Fruit fly (Drosophila melanogaster) whole organism, wandering third instar larva: ENCODE data around the gene ZnT63C.

ENCODE experiments used
- Abd-B ChIP-seq: fragments of >200 bp; optimal IDR thresholded peaks from 2 replicates; lab custom pipeline; 2017; ENCODE audit warnings: missing biosample characterization, missing genetic modification characterization
- CG32264 ChIP-seq: fragments of 200-800 bp; sonication (Bioruptor generic); optimal IDR thresholded peaks from 2 replicates; lab custom pipeline; 2016; ENCODE audit warnings: missing biosample characterization, missing genetic modification characterization
- CG9705 ChIP-seq: fragments of 200-800 bp; sonication (Bioruptor generic); optimal IDR thresholded peaks from 2 replicates; lab custom pipeline; 2018; ENCODE audit warnings: missing biosample characterization, mild to moderate bottlenecking, missing genetic modification characterization
- CrebA ChIP-seq: fragments of 200-800 bp; sonication (Bioruptor generic); optimal IDR thresholded peaks from 2 replicates; lab custom pipeline; 2016; ENCODE audit warnings: missing biosample characterization, mild to moderate bottlenecking, missing genetic modification characterization, borderline replicate concordance
- Dfd ChIP-seq: fragments of >200 bp; optimal IDR thresholded peaks from 2 replicates; lab custom pipeline; 2017; ENCODE audit warnings: missing biosample characterization, missing genetic modification characterization
- Dif ChIP-seq: fragments of 200-275, 200-300 bp; sonication (Bioruptor generic); optimal IDR thresholded peaks from 2 replicates; lab custom pipeline; 2018; ENCODE audit warnings: missing biosample characterization, missing genetic modification characterization; ENCODE audit not compliant: partially characterized antibody
- GATAd ChIP-seq: sonication (Bioruptor generic); optimal IDR thresholded peaks from 2 replicates; lab custom pipeline; 2016; ENCODE audit warnings: missing biosample characterization, missing genetic modification characterization
- HLH106 ChIP-seq: fragments of 200-800 bp; optimal IDR thresholded peaks from 3 replicates; lab custom pipeline; 2019; ENCODE audit warnings: missing biosample characterization, mild to moderate bottlenecking, missing genetic modification characterization, moderate library complexity
- Hnf4 ChIP-seq: fragments of 200-800 bp; sonication (Bioruptor generic); optimal IDR thresholded peaks from 2 replicates; lab custom pipeline; 2016; ENCODE audit warnings: missing biosample characterization, mild to moderate bottlenecking, missing genetic modification characterization
- Hr78 ChIP-seq: fragments of >200 bp; optimal IDR thresholded peaks from 2 replicates; lab custom pipeline; 2017; ENCODE audit warnings: missing biosample characterization, missing genetic modification characterization
- Hr83 ChIP-seq: fragments of 200-300 bp; sonication (Bioruptor generic); optimal IDR thresholded peaks from 2 replicates; lab custom pipeline; 2016; ENCODE audit warnings: missing biosample characterization, mild to moderate bottlenecking, missing genetic modification characterization, moderate library complexity; ENCODE audit not compliant: poor library complexity, severe bottlenecking
- Jra ChIP-seq: sonication (Bioruptor generic); optimal IDR thresholded peaks from 2 replicates; lab custom pipeline; 2016; ENCODE audit warnings: missing biosample characterization, missing genetic modification characterization
- Mio ChIP-seq: sonication (Bioruptor generic); optimal IDR thresholded peaks from 2 replicates; lab custom pipeline; 2016; ENCODE audit warnings: missing biosample characterization, missing genetic modification characterization
- Myc ChIP-seq: fragments of >200 bp; optimal IDR thresholded peaks from 2 replicates; lab custom pipeline; 2017
- N ChIP-seq: fragments of >200 bp; optimal IDR thresholded peaks from 2 replicates; lab custom pipeline; 2018; ENCODE audit warnings: missing biosample characterization, missing external identifiers, missing genetic modification characterization
- OdsH ChIP-seq: fragments of 200-800 bp; sonication (Bioruptor generic); optimal IDR thresholded peaks from 2 replicates; lab custom pipeline; 2016; ENCODE audit warnings: missing biosample characterization, mild to moderate bottlenecking, missing genetic modification characterization
- Rel ChIP-seq, 2 experiments: fragments of 200-800 bp; sonication (Bioruptor generic) in 1 of 2; optimal IDR thresholded peaks; 2 replicates in 1 of 2; 3 replicates in 1 of 2; lab custom pipeline; 2016 to 2019; ENCODE audit warnings: mild to moderate bottlenecking in 2 of 2, missing biosample characterization in 2 of 2, missing genetic modification characterization in 2 of 2, moderate library complexity in 1 of 2
- Sp1 ChIP-seq: fragments of 200-800 bp; sonication (Bioruptor generic); optimal IDR thresholded peaks from 3 replicates; lab custom pipeline; 2019; ENCODE audit warnings: missing biosample characterization, mild to moderate bottlenecking, missing genetic modification characterization, moderate library complexity
- Vsx2 ChIP-seq: fragments of 200-300, 225-300 bp; sonication (Bioruptor generic); optimal IDR thresholded peaks from 2 replicates; lab custom pipeline; 2018; ENCODE audit warnings: missing biosample characterization, missing genetic modification characterization; ENCODE audit not compliant: partially characterized antibody
- br ChIP-seq: fragments of 200-800 bp; sonication (Bioruptor generic); optimal IDR thresholded peaks from 2 replicates; lab custom pipeline; 2016; ENCODE audit warnings: missing biosample characterization, missing genetic modification characterization
- brk ChIP-seq: fragments of 200-800 bp; sonication (Bioruptor generic); optimal IDR thresholded peaks from 2 replicates; lab custom pipeline; 2016; ENCODE audit warnings: missing biosample characterization, mild to moderate bottlenecking, missing genetic modification characterization
- dl ChIP-seq, 2 experiments: fragments of 175-275, 200-275 bp in 1 of 2; fragments of 200-275 bp in 1 of 2; sonication (Bioruptor generic); optimal IDR thresholded peaks; lab custom pipeline; 2018; ENCODE audit warnings: mild to moderate bottlenecking in 2 of 2, missing biosample characterization in 2 of 2, missing genetic modification characterization in 2 of 2, moderate library complexity in 2 of 2; ENCODE audit not compliant: partially characterized antibody in 2 of 2, insufficient read depth in 1 of 2
- dmrt93B ChIP-seq: fragments of 200-800 bp; sonication (Bioruptor generic); optimal IDR thresholded peaks from 2 replicates; lab custom pipeline; 2018; ENCODE audit warnings: missing biosample characterization, mild to moderate bottlenecking, missing genetic modification characterization
- ey ChIP-seq: fragments of 200-800 bp; sonication (Bioruptor generic); optimal IDR thresholded peaks from 2 replicates; lab custom pipeline; 2016; ENCODE audit warnings: missing biosample characterization, missing genetic modification characterization
- foxo ChIP-seq, 2 experiments: fragments of 200-800 bp; sonication (Bioruptor generic); optimal IDR thresholded peaks; 2 replicates in 1 of 2; 3 replicates in 1 of 2; lab custom pipeline; 2016 to 2017; ENCODE audit warnings: missing biosample characterization in 2 of 2, missing genetic modification characterization in 2 of 2
- fru ChIP-seq: fragments of 200-800 bp; sonication (Bioruptor generic); optimal IDR thresholded peaks from 3 replicates; lab custom pipeline; 2016; ENCODE audit warnings: missing biosample characterization, mild to moderate bottlenecking, missing genetic modification characterization
- h ChIP-seq: fragments of 200-800 bp; sonication (Bioruptor generic); optimal IDR thresholded peaks from 3 replicates; lab custom pipeline; 2016; ENCODE audit warnings: missing biosample characterization, mild to moderate bottlenecking, missing genetic modification characterization
- jim ChIP-seq: fragments of 175-275, 200-325 bp; sonication (Bioruptor generic); optimal IDR thresholded peaks from 2 replicates; lab custom pipeline; 2016; ENCODE audit warnings: missing biosample characterization, mild to moderate bottlenecking, missing genetic modification characterization
- lola ChIP-seq: fragments of >200 bp; optimal IDR thresholded peaks from 2 replicates; lab custom pipeline; 2017; ENCODE audit warnings: missing biosample characterization, missing genetic modification characterization
- pan ChIP-seq: fragments of >200 bp; optimal IDR thresholded peaks from 2 replicates; lab custom pipeline; 2017
- psq ChIP-seq: fragments of 200-800 bp; sonication (Bioruptor generic); optimal IDR thresholded peaks from 3 replicates; lab custom pipeline; 2017; ENCODE audit warnings: missing biosample characterization, mild to moderate bottlenecking, missing genetic modification characterization, moderate library complexity
- rgr ChIP-seq: fragments of 200-800 bp; sonication (Bioruptor generic); optimal IDR thresholded peaks from 3 replicates; lab custom pipeline; 2016; ENCODE audit warnings: missing biosample characterization, mild to moderate bottlenecking, missing genetic modification characterization
- sage ChIP-seq: fragments of 200-800 bp; sonication (Bioruptor generic); optimal IDR thresholded peaks from 2 replicates; lab custom pipeline; 2016; ENCODE audit warnings: missing biosample characterization, mild to moderate bottlenecking, missing genetic modification characterization
- sv ChIP-seq: fragments of 200-800 bp; sonication (Bioruptor generic); optimal IDR thresholded peaks from 3 replicates; lab custom pipeline; 2016; ENCODE audit warnings: missing biosample characterization, missing genetic modification characterization
- tai ChIP-seq: sonication (Bioruptor generic); optimal IDR thresholded peaks from 2 replicates; lab custom pipeline; 2016; ENCODE audit warnings: missing biosample characterization, missing genetic modification characterization
- usp ChIP-seq: fragments of >200 bp; optimal IDR thresholded peaks from 2 replicates; lab custom pipeline; 2017; ENCODE audit warnings: missing biosample characterization, missing genetic modification characterization
- woc ChIP-seq: sonication (Bioruptor generic); optimal IDR thresholded peaks from 2 replicates; lab custom pipeline; 2016; ENCODE audit warnings: missing biosample characterization, mild to moderate bottlenecking, missing genetic modification characterization

Gene ZnT63C

DNA sequence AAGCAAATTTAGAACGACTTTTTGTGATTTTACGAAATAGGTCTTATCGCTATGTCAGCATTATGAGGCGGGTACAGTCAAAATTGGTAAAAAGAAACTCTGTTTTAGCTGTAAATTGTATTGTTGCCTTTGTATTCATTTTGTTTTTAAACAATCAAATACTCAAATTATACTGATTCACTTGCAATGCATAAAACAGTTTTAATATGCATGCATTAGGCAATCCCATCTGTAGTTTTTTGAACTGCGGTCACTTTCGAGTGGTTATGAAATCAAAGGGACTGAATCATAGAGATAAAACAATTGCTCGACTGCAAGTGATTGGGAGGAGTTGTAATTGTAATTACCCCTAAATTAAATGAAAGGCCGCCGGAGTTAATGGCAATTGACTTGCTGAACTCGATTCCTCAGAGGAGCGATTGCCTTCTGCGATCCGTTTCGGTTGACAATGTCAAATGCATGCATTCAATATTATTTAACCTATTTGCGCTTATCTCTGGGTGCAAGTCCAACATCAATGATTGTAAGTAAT, 36.3 kb downstream of the ZnT63C start (continued):
- TF ChIP-seq Dif (GFP tag; lab: Kevin White, UChicago) (no peak), woc (GFP tag; lab: Kevin White, UChicago) (no peak), OdsH (GFP tag; lab: Kevin White, UChicago) (peak; percentile 14), Vsx2 (GFP tag; lab: Kevin White, UChicago) (no peak)

DNA sequence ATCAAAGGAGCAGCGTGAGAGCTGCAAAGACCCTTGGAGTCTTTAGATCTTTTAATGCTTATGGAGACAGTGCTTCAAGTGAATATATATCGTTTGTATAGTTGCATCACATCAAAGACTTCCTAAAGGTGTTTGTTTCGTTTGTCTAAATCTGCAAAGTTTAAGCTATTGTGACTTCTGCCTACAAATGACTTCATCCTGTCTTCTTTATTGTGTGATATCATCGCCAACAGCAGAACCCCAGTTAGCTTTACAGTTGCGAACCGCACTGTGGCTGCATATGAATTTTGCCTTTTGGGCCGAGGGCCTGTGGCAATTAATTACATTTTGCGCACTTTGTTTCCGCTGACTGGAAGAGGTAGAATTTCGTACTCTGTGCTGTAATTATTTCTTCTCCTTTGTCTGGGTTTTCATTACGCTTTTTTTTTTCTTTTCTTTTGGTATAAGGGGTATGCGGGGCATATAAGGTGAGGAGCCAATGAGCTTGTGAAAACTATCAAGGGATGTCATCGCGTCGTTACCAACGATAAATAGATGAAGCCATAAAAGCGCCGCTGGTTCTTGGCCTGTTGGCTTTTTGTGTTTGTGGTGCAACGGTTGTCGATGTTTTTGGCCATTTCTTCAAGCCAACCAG, 38.9 kb downstream of the ZnT63C start:
- TF ChIP-seq dmrt93B (GFP tag; lab: Kevin White, UChicago) (peak; percentile 39), Hr78 (GFP tag; lab: Kevin White, UChicago) (no peak), OdsH (GFP tag; lab: Kevin White, UChicago) (peak; percentile 63), tai (peak; percentile 10), br (peak; percentile 73), lola (no peak), psq (peak; percentile 64), Myc (lab: Kevin White, UChicago) (no peak), Abd-B (no peak), jim (GFP tag; lab: Kevin White, UChicago) (no peak), HLH106 (tag; lab: Kevin White, UChicago) (peak; percentile 58), ey (GFP tag; lab: Kevin White, UChicago) (peak; percentile 78), woc (GFP tag; lab: Kevin White, UChicago) (peak; percentile 74), Vsx2 (GFP tag; lab: Kevin White, UChicago) (no peak), GATAd (GFP tag; lab: Kevin White, UChicago) (no peak), fru (peak; percentile 76), Sp1 (GFP tag; lab: Kevin White, UChicago) (peak; percentile 77), rgr (GFP tag; lab: Kevin White, UChicago) (peak; percentile 76), dl (GFP tag; optimal IDR thresholded peaks at IDR 0.05; lab: Kevin White, UChicago; ENCODE audit: insufficient read depth in 1 of 2, partially characterized antibody in 2 of 2) (no peak), sv (GFP tag; lab: Kevin White, UChicago) (no peak), brk (GFP tag; lab: Kevin White, UChicago) (peak; percentile 3), CrebA (GFP tag; lab: Kevin White, UChicago) (no peak), h (peak; percentile 69), Jra (GFP tag; lab: Kevin White, UChicago) (no peak), sage (GFP tag; lab: Kevin White, UChicago) (peak; percentile 49), Mio (GFP tag; lab: Kevin White, UChicago) (peak; percentile 15), pan (lab: Kevin White, UChicago) (no peak), N (no peak), Hnf4 (GFP tag; lab: Kevin White, UChicago) (peak; percentile 75), CG9705 (peak; percentile 41), usp (GFP tag; lab: Kevin White, UChicago) (no peak), Rel (GFP tag; optimal IDR thresholded peaks at IDR 0.05; lab: Kevin White, UChicago) (no peak), Rel (tag; optimal IDR thresholded peaks at IDR 0.05; lab: Kevin White, UChicago) (peak; percentile 13), foxo (GFP tag; optimal IDR thresholded peaks at IDR 0.05; lab: Kevin White, UChicago) (peak in 1 of 2 experiments; percentile 77), Dif (GFP tag; lab: Kevin White, UChicago) (no peak)
- TF ChIP-seq, all 38 proteins: peak for 19

DNA sequence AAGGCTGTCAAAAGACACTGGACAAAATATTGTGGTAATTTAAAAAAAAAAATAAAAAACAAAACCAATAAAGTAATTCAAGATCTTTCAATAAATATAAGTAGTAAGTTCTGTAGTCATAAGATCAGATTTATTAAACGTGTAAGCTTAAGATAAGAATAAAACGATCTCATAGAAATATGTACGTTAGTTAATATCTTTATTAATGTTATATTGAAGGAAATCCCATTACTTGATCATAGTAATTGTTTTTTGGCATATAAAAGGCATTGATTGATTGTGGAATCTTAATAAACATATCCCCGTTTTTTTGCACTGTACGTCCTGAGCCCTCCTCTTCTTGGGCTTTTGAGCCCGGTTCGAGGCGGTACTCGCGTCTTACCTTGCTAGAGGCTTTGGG, 39.8 kb downstream of the ZnT63C start:
- TF ChIP-seq Hr78 (GFP tag; lab: Kevin White, UChicago) (no peak), dmrt93B (GFP tag; lab: Kevin White, UChicago) (peak; percentile 59), usp (GFP tag; lab: Kevin White, UChicago) (no peak), Dfd (no peak), Sp1 (GFP tag; lab: Kevin White, UChicago) (peak; percentile 90), sv (GFP tag; lab: Kevin White, UChicago) (peak; percentile 16), Dif (GFP tag; lab: Kevin White, UChicago) (no peak), rgr (GFP tag; lab: Kevin White, UChicago) (peak; percentile 77), Mio (GFP tag; lab: Kevin White, UChicago) (no peak), jim (GFP tag; lab: Kevin White, UChicago) (no peak), Hr83 (no peak), tai (peak; percentile 52), ey (GFP tag; lab: Kevin White, UChicago) (peak; percentile 79), Vsx2 (GFP tag; lab: Kevin White, UChicago) (no peak), lola (no peak), woc (GFP tag; lab: Kevin White, UChicago) (peak; percentile 60), br (peak; percentile 72), sage (GFP tag; lab: Kevin White, UChicago) (peak; percentile 11), N (no peak), dl (GFP tag; optimal IDR thresholded peaks at IDR 0.05; lab: Kevin White, UChicago; ENCODE audit: insufficient read depth in 1 of 2, partially characterized antibody in 2 of 2) (no peak), OdsH (GFP tag; lab: Kevin White, UChicago) (peak; percentile 85), pan (lab: Kevin White, UChicago) (no peak), Rel (GFP tag; optimal IDR thresholded peaks at IDR 0.05; lab: Kevin White, UChicago) (no peak), Rel (tag; optimal IDR thresholded peaks at IDR 0.05; lab: Kevin White, UChicago) (peak; percentile 6), CG32264 (GFP tag; lab: Kevin White, UChicago) (peak; percentile 23), fru (peak; percentile 88), Myc (lab: Kevin White, UChicago) (no peak), CrebA (GFP tag; lab: Kevin White, UChicago) (no peak), CG9705 (peak; percentile 60), brk (GFP tag; lab: Kevin White, UChicago) (peak; percentile 76), Jra (GFP tag; lab: Kevin White, UChicago) (peak; percentile 38), h (peak; percentile 85), Abd-B (no peak), psq (peak; percentile 85), Hnf4 (GFP tag; lab: Kevin White, UChicago) (peak; percentile 78)
